Worm (Caenorhabditis elegans) whole organism, young adult: ENCODE data around the gene mrp-4.

ENCODE experiments used
- B0261.1 ChIP-seq: sonication (generic microtip); optimal IDR thresholded peaks from 2 replicates; lab custom pipeline; 2016; ENCODE audit warnings: mild to moderate bottlenecking, missing genetic modification characterization, moderate library complexity, missing compliant biosample characterization
- B0336.3 ChIP-seq: fragments of 200-800 bp; sonication (Bioruptor generic); IDR thresholded peaks from 2 replicates; pipeline ENCODE4 v1.3.6; 2022; ENCODE audit warnings: missing genetic modification characterization, missing compliant biosample characterization
- C06A6.2 ChIP-seq: fragments of 200-800 bp; sonication (Bioruptor generic); conservative IDR thresholded peaks from 2 replicates; pipeline ENCODE4 v1.3.6; 2022; ENCODE audit warnings: missing genetic modification characterization, missing compliant biosample characterization
- F57A8.1 ChIP-seq: fragments of 200-800 bp; sonication (Bioruptor generic); optimal IDR thresholded peaks from 2 replicates; lab custom pipeline; 2018; ENCODE audit warnings: mild to moderate bottlenecking, missing genetic modification characterization, moderate library complexity, missing compliant biosample characterization
- K11D2.4 ChIP-seq: fragments of 200-800 bp; sonication (Bioruptor generic); IDR thresholded peaks from 2 replicates; pipeline ENCODE4 v1.3.6; 2022; ENCODE audit warnings: missing genetic modification reagents, missing genetic modification characterization, missing compliant biosample characterization
- T26A5.8 ChIP-seq: sonication (generic microtip); optimal IDR thresholded peaks from 2 replicates; lab custom pipeline; 2016; ENCODE audit warnings: missing genetic modification characterization, missing compliant biosample characterization
- Y56A3A.18 ChIP-seq: fragments of 200-800 bp; sonication (Bioruptor generic); IDR thresholded peaks from 2 replicates; pipeline ENCODE4 v1.3.6; 2022; ENCODE audit warnings: missing genetic modification reagents, missing genetic modification characterization, missing compliant biosample characterization
- Y79H2A.3 ChIP-seq: fragments of 200-800 bp; sonication (Bioruptor generic); conservative IDR thresholded peaks from 2 replicates; pipeline ENCODE4 v1.3.6; 2022; ENCODE audit warnings: missing genetic modification reagents, missing genetic modification characterization, missing compliant biosample characterization
- ZK185.1 ChIP-seq: sonication (generic microtip); optimal IDR thresholded peaks from 2 replicates; lab custom pipeline; 2016; ENCODE audit warnings: mild to moderate bottlenecking, missing genetic modification characterization, missing compliant biosample characterization; ENCODE audit not compliant: poor library complexity, severe bottlenecking
- ama-1 ChIP-seq, 3 experiments: fragments of 150-350 bp in 1 of 3; sonication (generic microtip) in 2 of 3; optimal IDR thresholded peaks; 2 replicates each; lab custom pipeline; 2014 to 2018; ENCODE audit warnings: missing biosample characterization in 2 of 3, missing genetic modification characterization in 2 of 3, missing genetic modification reagents in 2 of 3
- attf-5 ChIP-seq: fragments of 200-800 bp; sonication (Bioruptor generic); optimal IDR thresholded peaks from 2 replicates; lab custom pipeline; 2018; ENCODE audit warnings: mild to moderate bottlenecking, missing genetic modification characterization, missing compliant biosample characterization
- attf-6 ChIP-seq: fragments of 200-800 bp; sonication (Bioruptor generic); IDR thresholded peaks from 2 replicates; pipeline ENCODE4 v1.3.6; 2022; ENCODE audit warnings: missing genetic modification reagents, missing genetic modification characterization, missing compliant biosample characterization
- ccch-3 ChIP-seq: fragments of 200-800 bp; sonication (Bioruptor generic); optimal IDR thresholded peaks from 2 replicates; lab custom pipeline; 2018; ENCODE audit warnings: mild to moderate bottlenecking, missing genetic modification characterization, missing compliant biosample characterization
- cebp-1 ChIP-seq, 2 experiments: fragments of 200-800 bp in 1 of 2; sonication (Bioruptor generic) in 1 of 2; sonication (generic microtip) in 1 of 2; IDR thresholded peaks in 1 of 2; optimal IDR thresholded peaks in 1 of 2; 2 replicates each; pipeline versions ENCODE4 v1.3.6 to Lab custom; 2017 to 2022; ENCODE audit warnings: missing compliant biosample characterization in 2 of 2, missing genetic modification characterization in 2 of 2, mild to moderate bottlenecking in 1 of 2, missing genetic modification reagents in 1 of 2, moderate library complexity in 1 of 2
- ceh-58 ChIP-seq: fragments of 200-800 bp; sonication (Bioruptor generic); IDR thresholded peaks from 2 replicates; pipeline ENCODE4 v1.3.6; 2022; ENCODE audit warnings: missing genetic modification characterization, missing compliant biosample characterization
- chd-7 ChIP-seq: sonication (generic microtip); optimal IDR thresholded peaks from 2 replicates; lab custom pipeline; 2016; ENCODE audit warnings: mild to moderate bottlenecking, missing genetic modification characterization, moderate library complexity, missing compliant biosample characterization
- dox-1 ChIP-seq: fragments of 200-800 bp; sonication (Bioruptor generic); IDR thresholded peaks from 2 replicates; pipeline ENCODE4 v1.3.6; 2022; ENCODE audit warnings: missing genetic modification reagents, missing genetic modification characterization, missing compliant biosample characterization
- efl-1 ChIP-seq: fragments of 150-350 bp; optimal IDR thresholded peaks from 2 replicates; lab custom pipeline; 2014; ENCODE audit warnings: missing biosample characterization, missing genetic modification reagents, missing genetic modification characterization
- egl-44 ChIP-seq: fragments of 200-800 bp; sonication (Bioruptor generic); IDR thresholded peaks from 2 replicates; pipeline ENCODE4 v1.3.6; 2022; ENCODE audit warnings: missing genetic modification reagents, missing genetic modification characterization, missing compliant biosample characterization
- egrh-3 ChIP-seq: fragments of 200-800 bp; sonication (Bioruptor generic); IDR thresholded peaks from 2 replicates; pipeline ENCODE4 v1.3.6; 2022; ENCODE audit warnings: missing genetic modification reagents, missing genetic modification characterization, missing compliant biosample characterization
- ets-4 ChIP-seq: fragments of 200-800 bp; sonication (Bioruptor generic); optimal IDR thresholded peaks from 2 replicates; lab custom pipeline; 2018; ENCODE audit warnings: mild to moderate bottlenecking, missing genetic modification characterization, missing compliant biosample characterization
- fkh-3 ChIP-seq: sonication (generic microtip); optimal IDR thresholded peaks from 2 replicates; lab custom pipeline; 2016; ENCODE audit warnings: mild to moderate bottlenecking, missing genetic modification characterization, missing compliant biosample characterization
- gei-17 ChIP-seq: fragments of 200-800 bp; sonication (Bioruptor generic); optimal IDR thresholded peaks from 2 replicates; lab custom pipeline; 2018; ENCODE audit warnings: mild to moderate bottlenecking, missing genetic modification characterization, missing compliant biosample characterization
- hlh-12 ChIP-seq: sonication (generic microtip); optimal IDR thresholded peaks from 2 replicates; lab custom pipeline; 2016; ENCODE audit warnings: missing genetic modification characterization, missing compliant biosample characterization
- hmg-1.2 ChIP-seq: fragments of 200-800 bp; sonication (Bioruptor generic); IDR thresholded peaks from 2 replicates; pipeline ENCODE4 v1.3.6; 2022; ENCODE audit warnings: missing genetic modification reagents, missing genetic modification characterization, missing compliant biosample characterization
- lag-1 ChIP-seq: fragments of 200-800 bp; sonication (Bioruptor generic); IDR thresholded peaks from 2 replicates; pipeline ENCODE4 v1.3.6; 2022; ENCODE audit warnings: missing genetic modification reagents, missing genetic modification characterization, missing compliant biosample characterization
- let-526 ChIP-seq: fragments of 200-800 bp; sonication (Bioruptor generic); IDR thresholded peaks from 2 replicates; pipeline ENCODE4 v1.3.6; 2022; ENCODE audit warnings: missing genetic modification reagents, missing genetic modification characterization, missing compliant biosample characterization
- let-607 ChIP-seq, 2 experiments: fragments of 200-800 bp in 1 of 2; sonication (Bioruptor generic) in 1 of 2; sonication (generic microtip) in 1 of 2; optimal IDR thresholded peaks; 2 replicates each; lab custom pipeline; 2016 to 2018; ENCODE audit warnings: mild to moderate bottlenecking in 2 of 2, missing compliant biosample characterization in 2 of 2, missing genetic modification characterization in 2 of 2, moderate library complexity in 2 of 2, missing genotype in 1 of 2
- lin-26 ChIP-seq: fragments of 200-800 bp; sonication (Bioruptor generic); IDR thresholded peaks from 2 replicates; pipeline ENCODE4 v1.3.6; 2022; ENCODE audit warnings: missing genetic modification reagents, missing genetic modification characterization, missing compliant biosample characterization
- lin-35 ChIP-seq, 3 experiments: fragments of 150-350 bp in 2 of 3; sonication (generic microtip) in 1 of 3; optimal IDR thresholded peaks; 2 replicates each; lab custom pipeline; 2014 to 2018; ENCODE audit warnings: missing biosample characterization in 3 of 3, missing genetic modification characterization in 3 of 3, missing genetic modification reagents in 3 of 3
- lin-40 ChIP-seq: sonication (generic microtip); optimal IDR thresholded peaks from 2 replicates; lab custom pipeline; 2016; ENCODE audit warnings: missing genetic modification characterization, mild to moderate bottlenecking, missing compliant biosample characterization, missing genotype, missing genetic modification reagents
- lir-1 ChIP-seq: fragments of 200-800 bp; sonication (Bioruptor generic); conservative IDR thresholded peaks from 2 replicates; pipeline ENCODE4 v1.3.6; 2022; ENCODE audit warnings: missing genetic modification reagents, missing genetic modification characterization, missing compliant biosample characterization
- madf-10 ChIP-seq: sonication (generic microtip); optimal IDR thresholded peaks from 2 replicates; lab custom pipeline; 2016; ENCODE audit warnings: mild to moderate bottlenecking, missing genetic modification characterization, missing compliant biosample characterization
- nfya-2 ChIP-seq: fragments of 200-800 bp; sonication (Bioruptor generic); IDR thresholded peaks from 2 replicates; pipeline ENCODE4 v1.3.6; 2022; ENCODE audit warnings: missing genetic modification reagents, missing genetic modification characterization, missing compliant biosample characterization
- nhr-80 ChIP-seq: sonication (generic microtip); optimal IDR thresholded peaks from 2 replicates; lab custom pipeline; 2016; ENCODE audit warnings: missing genetic modification characterization, missing compliant biosample characterization
- nhr-90 ChIP-seq: sonication (generic microtip); optimal IDR thresholded peaks from 2 replicates; lab custom pipeline; 2016; ENCODE audit warnings: missing genotype, mild to moderate bottlenecking, missing genetic modification characterization, missing compliant biosample characterization
- repo-1 ChIP-seq: sonication (generic microtip); optimal IDR thresholded peaks from 2 replicates; lab custom pipeline; 2017; ENCODE audit warnings: mild to moderate bottlenecking, missing genetic modification characterization, missing compliant biosample characterization
- snpc-1.1 ChIP-seq: sonication (generic microtip); optimal IDR thresholded peaks from 2 replicates; lab custom pipeline; 2017; ENCODE audit warnings: missing genetic modification characterization, mild to moderate bottlenecking, missing compliant biosample characterization, antibody characterized with exemption, moderate library complexity, missing genotype, missing genetic modification reagents; ENCODE audit not compliant: insufficient read depth
- snpc-1.3 ChIP-seq: sonication (generic microtip); optimal IDR thresholded peaks from 2 replicates; lab custom pipeline; 2017; ENCODE audit warnings: missing genetic modification characterization, mild to moderate bottlenecking, missing compliant biosample characterization, antibody characterized with exemption, moderate library complexity, missing genotype, missing genetic modification reagents; ENCODE audit not compliant: insufficient read depth
- snpc-4 ChIP-seq, 5 experiments: fragments of 150-350 bp in 1 of 5; sonication (generic microtip) in 4 of 5; optimal IDR thresholded peaks; 2 replicates each; lab custom pipeline; 2014 to 2018; ENCODE audit warnings: missing genetic modification characterization in 5 of 5, missing biosample characterization in 3 of 5, antibody characterized with exemption in 2 of 5, mild to moderate bottlenecking in 2 of 5, missing compliant biosample characterization in 2 of 5, missing genotype in 2 of 5, moderate library complexity in 2 of 5, missing genetic modification reagents in 1 of 5
- somi-1 ChIP-seq: fragments of 200-800 bp; sonication (Bioruptor generic); optimal IDR thresholded peaks from 2 replicates; lab custom pipeline; 2018; ENCODE audit warnings: mild to moderate bottlenecking, missing genetic modification characterization, missing compliant biosample characterization
- tbp1 ChIP-seq: fragments of 200-800 bp; sonication (Bioruptor generic); optimal IDR thresholded peaks from 2 replicates; lab custom pipeline; 2018; ENCODE audit warnings: mild to moderate bottlenecking, missing genetic modification characterization, missing compliant biosample characterization
- xnd-1 ChIP-seq: sonication (generic microtip); optimal IDR thresholded peaks from 2 replicates; lab custom pipeline; 2016; ENCODE audit warnings: missing genotype, missing genetic modification reagents, missing genetic modification characterization, missing compliant biosample characterization
- ztf-18 ChIP-seq: sonication (generic microtip); optimal IDR thresholded peaks from 2 replicates; lab custom pipeline; 2016; ENCODE audit warnings: missing genotype, mild to moderate bottlenecking, missing genetic modification characterization, missing compliant biosample characterization
- ztf-26 ChIP-seq: sonication (generic microtip); optimal IDR thresholded peaks from 2 replicates; lab custom pipeline; 2017; ENCODE audit warnings: missing genetic modification characterization, missing compliant biosample characterization

Gene mrp-4

DNA sequence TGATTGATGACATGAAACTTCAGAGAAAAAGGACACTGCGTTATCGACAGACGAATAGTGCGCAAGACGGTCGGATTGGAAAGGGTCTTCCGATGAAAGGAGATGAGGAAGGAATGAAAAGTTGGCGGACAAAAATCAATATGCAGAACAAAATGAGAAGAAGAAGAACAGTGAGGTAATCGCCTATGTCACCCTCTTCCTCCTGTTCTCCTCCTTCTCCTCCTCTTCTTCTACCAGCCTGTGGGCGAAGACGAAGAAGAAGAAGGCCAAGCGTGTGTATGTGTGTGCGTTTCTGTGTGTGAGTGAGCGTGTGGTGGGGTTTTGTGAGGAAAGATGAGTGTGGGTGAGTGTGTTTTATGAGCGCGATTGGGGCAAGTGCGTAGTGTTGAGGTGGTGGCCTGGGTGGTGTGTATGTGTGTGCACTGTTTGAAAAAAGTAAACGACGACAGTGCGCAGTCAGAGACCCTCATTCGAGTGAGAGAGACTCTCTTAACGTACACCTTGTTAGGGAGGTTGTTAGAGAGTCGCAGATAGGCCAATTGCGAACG lies 48.2 kb downstream of the mrp-4 start, which contains the start of gene tsp-21:
TSS of gene tsp-21 (plus strand) at position 146 of the 548 bp plus-strand sequence.
- TF ChIP-seq tbp1 (peak; percentile 35), T26A5.8 (tag; lab: Kevin White, UChicago) (no peak), cebp-1 (GFP tag; IDR thresholded peaks at IDR 0.05; lab: Robert Waterston, UW) (peak; percentile 39; the same call in 1 of the 2 replicates), cebp-1 (tag; optimal IDR thresholded peaks at IDR 0.05; lab: Kevin White, UChicago) (peak; percentile 81), ceh-58 (GFP tag; lab: Robert Waterston, UW) (no peak), repo-1 (tag; lab: Kevin White, UChicago) (peak; percentile 44), egrh-3 (peak; percentile 74), C06A6.2 (0 out of 2 replicates have a peak, but pooled peaks have one; percentile 33), lag-1 (GFP tag; lab: Robert Waterston, UW) (no peak), snpc-1.1 (tag; lab: Kevin White, UChicago) (no peak), lin-40 (peak; percentile 69), lin-35 (GFP tag; optimal IDR thresholded peaks at IDR 0.05; lab: Kevin White, UChicago) (peak in 1 of 3 experiments; percentile 47), lir-1 (GFP tag; lab: Robert Waterston, UW) (peak; percentile 92), snpc-1.3 (tag; lab: Kevin White, UChicago) (no peak), chd-7 (tag; lab: Kevin White, UChicago) (no peak), B0261.1 (tag; lab: Kevin White, UChicago) (no peak), Y56A3A.18 (GFP tag; lab: Robert Waterston, UW) (0 out of 2 replicates have a peak, but pooled peaks have one; percentile 30), nhr-80 (tag; lab: Kevin White, UChicago) (peak; percentile 90), hmg-1.2 (GFP tag; lab: Robert Waterston, UW) (peak; percentile 74; the same call in 1 of the 2 replicates), nfya-2 (GFP tag; lab: Robert Waterston, UW) (no peak), ama-1 (optimal IDR thresholded peaks at IDR 0.05; lab: Kevin White, UChicago) (no peak), ama-1 (GFP tag; optimal IDR thresholded peaks at IDR 0.05; lab: Kevin White, UChicago) (no peak), ZK185.1 (no peak), Y79H2A.3 (GFP tag; lab: Robert Waterston, UW) (no peak), nhr-90 (tag; lab: Kevin White, UChicago) (peak; percentile 45), hlh-12 (tag; lab: Kevin White, UChicago) (no peak), madf-10 (peak; percentile 50), somi-1 (GFP tag; lab: Kevin White, UChicago) (peak; percentile 11), gei-17 (GFP tag; lab: Kevin White, UChicago) (peak; percentile 77), let-607 (tag; optimal IDR thresholded peaks at IDR 0.05; lab: Kevin White, UChicago) (peak in 1 of 2 experiments; percentile 36), xnd-1 (tag; lab: Kevin White, UChicago) (no peak), egl-44 (GFP tag; lab: Robert Waterston, UW) (no peak), ztf-18 (tag; lab: Kevin White, UChicago) (no peak), dox-1 (GFP tag; lab: Robert Waterston, UW) (peak; percentile 88; the same call in 1 of the 2 replicates), ztf-26 (tag; lab: Kevin White, UChicago) (peak; percentile 42), K11D2.4 (GFP tag; lab: Robert Waterston, UW) (no peak), B0336.3 (GFP tag; lab: Robert Waterston, UW) (peak; percentile 71; the same call in 1 of the 2 replicates), ets-4 (GFP tag; lab: Kevin White, UChicago) (peak; percentile 17), F57A8.1 (GFP tag; lab: Kevin White, UChicago) (peak; percentile 27), fkh-3 (tag; lab: Kevin White, UChicago) (no peak), ccch-3 (GFP tag; lab: Kevin White, UChicago) (no peak), attf-5 (GFP tag; lab: Kevin White, UChicago) (peak; percentile 60), snpc-4 (GFP tag; optimal IDR thresholded peaks at IDR 0.05; lab: Kevin White, UChicago) (no peak), snpc-4 (tag; optimal IDR thresholded peaks at IDR 0.05; lab: Kevin White, UChicago) (peak in 3 of 4 experiments; percentile 8 to 47 (median 40)), attf-6 (GFP tag; lab: Robert Waterston, UW) (no peak), let-526 (GFP tag; lab: Robert Waterston, UW) (0 out of 2 replicates have a peak, but pooled peaks have one; percentile 10), lin-26 (GFP tag; lab: Robert Waterston, UW) (peak; percentile 48), efl-1 (GFP tag; lab: Kevin White, UChicago) (no peak)
